Worm (Caenorhabditis elegans): ENCODE results near the gene nspa-10.

The nspa-10 gene

DNA sequence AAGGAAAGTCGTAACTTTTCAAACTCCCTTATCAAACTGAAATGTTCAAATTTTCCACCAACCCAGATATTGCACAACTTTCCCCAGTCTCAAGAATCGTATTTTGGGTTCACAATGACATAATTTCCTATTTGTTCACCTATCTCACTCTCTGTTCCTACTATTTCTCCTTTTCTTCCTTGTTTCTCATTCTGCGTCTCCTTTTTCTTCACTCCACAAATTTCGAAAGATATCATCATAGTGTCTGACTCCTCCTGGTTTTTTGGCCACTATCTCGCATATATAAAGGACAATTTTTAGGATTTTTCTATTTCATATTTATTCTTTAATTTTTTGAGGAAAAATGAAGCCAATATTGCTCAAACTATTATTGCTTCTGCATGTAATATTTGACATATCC is 22.8 kb upstream of the nspa-10 start, which contains the start of gene haf-7:
TSS of gene haf-7 (plus strand) at position 211 of the 400 bp plus-strand sequence.
- peak; percentile 37 for TF ChIP-seq pqm-1 (tag; optimal IDR thresholded peaks at IDR 0.05)
- no peak for TF ChIP-seq ces-1 (GFP tag; optimal IDR thresholded peaks at IDR 0.05)
- no peak for TF ChIP-seq lin-15B (tag; optimal IDR thresholded peaks at IDR 0.05)
- TF ChIP-seq ceh-44 (GFP tag; IDR thresholded peaks at IDR 0.05), result no peak
- TF ChIP-seq madf-5 (GFP tag; IDR thresholded peaks at IDR 0.05), result no peak
- no peak for TF ChIP-seq daf-16 (GFP tag; optimal IDR thresholded peaks at IDR 0.05)
- peak; percentile 36 for TF ChIP-seq daf-16 (tag; optimal IDR thresholded peaks at IDR 0.05)
- peak; percentile 3 for TF ChIP-seq dpl-1 (GFP tag; optimal IDR thresholded peaks at IDR 0.05)
- TF ChIP-seq hlh-30 (tag; optimal IDR thresholded peaks at IDR 0.05; ENCODE audit: insufficient read depth), result no peak
- peak in 1 of 2 experiments; percentile 6 for TF ChIP-seq unc-62 (GFP tag; optimal IDR thresholded peaks at IDR 0.05 in 1 of 2)
- TF ChIP-seq unc-62 (tag; optimal IDR thresholded peaks at IDR 0.05), result no peak
- TF ChIP-seq mxl-2 (GFP tag; conservative IDR thresholded peaks at IDR 0.05), result no peak
- TF ChIP-seq unc-130 (GFP tag; optimal IDR thresholded peaks at IDR 0.05), result no peak
- TF ChIP-seq arid-1 (GFP tag; conservative IDR thresholded peaks at IDR 0.05), result no peak
- TF ChIP-seq T26A8.4 (GFP tag; IDR thresholded peaks at IDR 0.05), result no peak
- no peak for TF ChIP-seq aly-2 (tag; optimal IDR thresholded peaks at IDR 0.05)
- TF ChIP-seq nhr-28 (tag; optimal IDR thresholded peaks at IDR 0.05), result peak; percentile 87
- peak; percentile 36 for TF ChIP-seq nhr-77 (tag; optimal IDR thresholded peaks at IDR 0.05)
- TF ChIP-seq zip-2 (tag; optimal IDR thresholded peaks at IDR 0.05), result peak; percentile 40
- TF ChIP-seq dmd-6 (GFP tag; IDR thresholded peaks at IDR 0.05), result peak; percentile 38; the same call in 1 of the 2 replicates
- TF ChIP-seq attf-4 (tag; optimal IDR thresholded peaks at IDR 0.05), result no peak
- TF ChIP-seq lin-39 (tag; optimal IDR thresholded peaks at IDR 0.05), result no peak
- no peak for TF ChIP-seq zfp-2 (tag; optimal IDR thresholded peaks at IDR 0.05)
- TF ChIP-seq nhr-48 (tag; optimal IDR thresholded peaks at IDR 0.05), result peak; percentile 21
- no peak for TF ChIP-seq sdz-12 (GFP tag; optimal IDR thresholded peaks at IDR 0.05)
- TF ChIP-seq F10B5.3 (tag; optimal IDR thresholded peaks at IDR 0.05), result no peak
- no peak for TF ChIP-seq ceh-82 (tag; optimal IDR thresholded peaks at IDR 0.05)
- no peak for TF ChIP-seq spr-3 (GFP tag; optimal IDR thresholded peaks at IDR 0.05)
- TF ChIP-seq unc-39 (tag; optimal IDR thresholded peaks at IDR 0.05), result no peak
- TF ChIP-seq saeg-2 (GFP tag; IDR thresholded peaks at IDR 0.05), result no peak
- no peak for TF ChIP-seq egl-43 (GFP tag; IDR thresholded peaks at IDR 0.05)
- peak; percentile 68 for TF ChIP-seq dve-1 (tag; optimal IDR thresholded peaks at IDR 0.05; ENCODE audit: insufficient read depth)
- TF ChIP-seq set-16 (GFP tag; IDR thresholded peaks at IDR 0.05), result no peak
- TF ChIP-seq T20F7.1 (GFP tag; optimal IDR thresholded peaks at IDR 0.05), result no peak
- TF ChIP-seq vab-7 (GFP tag; IDR thresholded peaks at IDR 0.05), result no peak
- no peak for TF ChIP-seq lsy-2 (tag; optimal IDR thresholded peaks at IDR 0.05)
- TF ChIP-seq nhr-41 (GFP tag; IDR thresholded peaks at IDR 0.05), result no peak
- no peak for TF ChIP-seq ceh-62 (tag; optimal IDR thresholded peaks at IDR 0.05)
- TF ChIP-seq duxl-1 (tag; optimal IDR thresholded peaks at IDR 0.05; ENCODE audit: poor library complexity), result no peak
- TF ChIP-seq ceh-28 (tag; optimal IDR thresholded peaks at IDR 0.05), result no peak
- no peak for TF ChIP-seq ceh-20 (GFP tag; IDR thresholded peaks at IDR 0.05)
- peak; percentile 32 for TF ChIP-seq hlh-11 (tag; optimal IDR thresholded peaks at IDR 0.05)
- TF ChIP-seq madf-9 (GFP tag; conservative IDR thresholded peaks at IDR 0.05), result no peak
- no peak for TF ChIP-seq skn-1 (tag; optimal IDR thresholded peaks at IDR 0.05)
- TF ChIP-seq Y75B8A.6 (GFP tag; IDR thresholded peaks at IDR 0.05), result no peak
- peak; percentile 45 for TF ChIP-seq nhr-6 (tag; optimal IDR thresholded peaks at IDR 0.05)
- TF ChIP-seq F49E8.2 (tag; optimal IDR thresholded peaks at IDR 0.05; ENCODE audit: borderline replicate concordance), result no peak
- no peak for TF ChIP-seq nhr-42 (GFP tag; IDR thresholded peaks at IDR 0.05)
- no peak for TF ChIP-seq lin-29 (GFP tag; IDR thresholded peaks at IDR 0.05)
- no peak for TF ChIP-seq zip-11 (GFP tag; IDR thresholded peaks at IDR 0.05)

All from whole organism, L4 larva.